Worm (Caenorhabditis elegans) whole organism, midembryonic: Measurements from ENCODE around the gene K08H10.6.
A peak's percentile ranks its signal among the peaks of the same experiment; 100 is the strongest.

ENCODE experiments used
- T22C8.4 ChIP-seq: fragments of 200-800 bp; sonication (Bioruptor generic); IDR thresholded peaks from 2 replicates; pipeline ENCODE4 v1.3.6; 2022; ENCODE audit warnings: missing genetic modification characterization, missing compliant biosample characterization
- cog-1 ChIP-seq: sonication (generic microtip); optimal IDR thresholded peaks from 2 replicates; lab custom pipeline; 2016; ENCODE audit warnings: missing genetic modification characterization, missing compliant biosample characterization
- flt-1 ChIP-seq: fragments of 200-800 bp; sonication (Bioruptor generic); IDR thresholded peaks from 2 replicates; pipeline ENCODE4 v1.3.6; 2022; ENCODE audit warnings: missing genetic modification characterization, missing compliant biosample characterization
- klf-2 ChIP-seq: fragments of 200-800 bp; sonication (Bioruptor generic); conservative IDR thresholded peaks from 2 replicates; pipeline ENCODE4 v1.3.6; 2022; ENCODE audit warnings: missing genetic modification reagents, missing genetic modification characterization, missing compliant biosample characterization
- med-1 ChIP-seq: sonication (generic microtip); optimal IDR thresholded peaks from 2 replicates; lab custom pipeline; 2017; ENCODE audit warnings: missing genetic modification characterization, mild to moderate bottlenecking, missing compliant biosample characterization, antibody characterized with exemption, missing genetic modification reagents; ENCODE audit not compliant: insufficient read depth
- ref-1 ChIP-seq: fragments of 200-800 bp; sonication (Bioruptor generic); conservative IDR thresholded peaks from 2 replicates; pipeline ENCODE4 v1.3.6; 2022; ENCODE audit warnings: missing genetic modification reagents, missing genetic modification characterization, missing compliant biosample characterization
- tab-1 ChIP-seq: fragments of 200-800 bp; sonication (Bioruptor generic); IDR thresholded peaks from 2 replicates; pipeline ENCODE4 v1.3.6; 2022; ENCODE audit warnings: missing genetic modification characterization, missing compliant biosample characterization
- ztf-23 ChIP-seq: fragments of 200-800 bp; sonication (Bioruptor generic); IDR thresholded peaks from 2 replicates; pipeline ENCODE4 v1.3.6; 2022; ENCODE audit warnings: missing genetic modification reagents, missing genetic modification characterization, missing compliant biosample characterization
- ztf-29 ChIP-seq: fragments of 200-800 bp; sonication (Bioruptor generic); IDR thresholded peaks from 2 replicates; pipeline ENCODE4 v1.3.6; 2022; ENCODE audit warnings: missing genetic modification reagents, missing genetic modification characterization, missing compliant biosample characterization

K08H10.6 gene

DNA sequence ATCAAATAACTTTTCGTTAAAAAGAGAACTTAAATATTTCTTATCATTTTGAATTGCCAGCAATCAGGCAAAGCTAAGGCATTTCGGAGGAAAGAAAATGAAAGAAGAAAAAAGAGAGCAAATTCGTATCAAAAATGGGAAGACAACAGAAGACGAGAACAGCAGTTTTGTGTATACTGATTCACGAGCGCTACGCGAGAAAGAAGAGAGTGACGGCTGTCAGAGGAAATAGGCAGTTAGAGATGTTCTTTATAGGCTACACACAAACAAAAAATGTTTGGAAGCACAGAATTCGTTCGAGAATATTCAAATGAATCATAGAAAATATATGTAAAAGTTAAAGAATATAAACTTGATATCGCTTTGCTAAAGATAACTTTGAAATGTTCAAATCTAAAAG, 10.9 kb downstream of the K08H10.6 start:
- TF ChIP-seq flt-1 (GFP tag; lab: Robert Waterston, UW) (no peak), med-1 (GFP tag; lab: Kevin White, UChicago) (no peak), tab-1 (GFP tag; lab: Robert Waterston, UW) (no peak), cog-1 (tag; lab: Kevin White, UChicago) (no peak), klf-2 (GFP tag; lab: Robert Waterston, UW) (no peak), ztf-29 (GFP tag; lab: Robert Waterston, UW) (no peak), ztf-23 (GFP tag; lab: Robert Waterston, UW) (no peak), ref-1 (no peak), T22C8.4 (GFP tag; lab: Robert Waterston, UW) (no peak)

DNA sequence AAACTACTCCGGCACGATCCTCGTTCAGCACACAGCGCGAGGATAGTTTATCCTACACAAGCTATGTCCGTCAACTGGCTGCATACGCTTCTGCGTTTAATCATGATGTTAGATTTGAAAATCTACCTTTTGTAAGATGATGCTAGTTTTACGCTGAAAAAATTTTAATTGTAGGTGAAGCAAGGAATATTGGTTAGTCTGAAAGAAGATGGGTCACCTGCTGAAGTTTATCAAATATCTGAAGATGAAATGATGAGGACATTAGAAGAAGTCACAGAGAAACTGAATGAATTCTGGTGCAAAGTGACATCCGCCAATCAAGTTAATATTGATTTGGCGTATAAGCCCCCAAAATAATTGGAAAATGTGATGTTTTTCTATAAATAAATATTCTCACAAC, 12.2 kb downstream of the K08H10.6 start:
- TF ChIP-seq klf-2 (GFP tag; lab: Robert Waterston, UW) (no peak), tab-1 (GFP tag; lab: Robert Waterston, UW) (no peak), cog-1 (tag; lab: Kevin White, UChicago) (no peak), ztf-29 (GFP tag; lab: Robert Waterston, UW) (no peak), ztf-23 (GFP tag; lab: Robert Waterston, UW) (no peak), med-1 (GFP tag; lab: Kevin White, UChicago) (no peak), ref-1 (no peak), T22C8.4 (GFP tag; lab: Robert Waterston, UW) (no peak), flt-1 (GFP tag; lab: Robert Waterston, UW) (no peak)

DNA sequence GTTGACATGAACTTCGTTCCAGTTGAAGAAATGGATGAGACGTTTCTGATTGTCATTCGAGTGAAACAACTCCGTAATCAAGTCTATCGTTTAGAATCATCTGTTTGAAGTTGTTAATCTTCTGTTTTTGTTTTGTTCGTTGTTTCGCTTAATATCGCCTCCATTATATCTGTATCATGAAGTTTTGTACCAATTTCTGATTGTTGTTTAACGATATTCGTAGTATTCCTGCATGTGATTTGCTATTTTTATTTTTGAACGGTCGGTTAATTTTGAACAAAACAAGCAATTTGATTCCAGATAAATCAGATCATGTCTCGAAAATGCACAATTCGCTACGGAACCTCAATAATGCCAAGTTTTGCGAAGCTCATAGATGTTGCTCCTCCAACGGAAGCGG, 13.1 kb downstream of the K08H10.6 start, which contains the start of gene C27H6.9:
C27H6.9 (plus strand) TSS at position 301 of the 400 bp plus-strand sequence.
- TF ChIP-seq cog-1 (tag; lab: Kevin White, UChicago) (no peak), T22C8.4 (GFP tag; lab: Robert Waterston, UW) (no peak), tab-1 (GFP tag; lab: Robert Waterston, UW) (no peak), ztf-29 (GFP tag; lab: Robert Waterston, UW) (no peak), flt-1 (GFP tag; lab: Robert Waterston, UW) (no peak), ztf-23 (GFP tag; lab: Robert Waterston, UW) (no peak), med-1 (GFP tag; lab: Kevin White, UChicago) (no peak), ref-1 (no peak), klf-2 (GFP tag; lab: Robert Waterston, UW) (no peak)

DNA sequence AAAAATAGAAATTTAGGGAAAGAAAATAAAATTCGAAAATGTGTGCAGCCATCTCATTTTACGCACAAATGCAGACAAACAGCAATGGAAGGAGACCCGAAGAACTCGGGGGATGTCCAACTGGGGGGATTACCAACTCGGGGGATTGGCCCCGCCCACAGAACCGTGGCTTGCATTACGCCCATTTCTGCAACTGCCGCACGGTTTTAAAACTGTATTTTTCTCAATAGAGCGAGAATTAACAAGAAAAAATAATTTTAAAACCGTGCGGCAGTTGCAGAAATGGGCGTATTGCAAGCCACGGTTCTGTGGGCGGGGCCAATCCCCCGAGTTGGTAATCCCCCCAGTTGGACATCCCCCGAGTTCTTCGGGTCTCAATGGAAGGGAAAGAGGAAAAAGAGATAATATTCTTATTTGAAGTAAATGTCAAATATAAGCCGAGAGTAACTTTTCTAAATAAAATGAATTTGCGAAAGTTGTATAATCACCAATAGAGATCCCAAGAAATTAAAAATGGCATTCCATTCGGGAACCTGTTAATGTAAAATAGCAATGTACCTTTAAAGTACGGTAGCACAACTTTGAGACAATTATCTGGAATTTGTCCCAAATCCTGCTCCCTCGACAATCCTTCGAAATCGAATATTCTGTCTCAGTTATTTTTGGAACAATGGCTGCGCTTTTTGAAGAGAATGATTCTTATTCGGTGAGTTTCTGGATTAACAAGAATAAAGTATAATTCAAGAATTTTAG, 14.8 kb downstream of the K08H10.6 start, which contains the start of the genes ruvb-1 and tofu-1:
ruvb-1 (minus strand) TSS at position 72 of the 753 bp plus-strand sequence.
tofu-1 (plus strand) TSS at position 417 of the 753 bp plus-strand sequence.
- TF ChIP-seq flt-1 (GFP tag; lab: Robert Waterston, UW) (peak; percentile 76), klf-2 (GFP tag; lab: Robert Waterston, UW) (0 out of 2 replicates have a peak, but pooled peaks have one; percentile 23), ztf-23 (GFP tag; lab: Robert Waterston, UW) (peak; percentile 68; the same call in 1 of the 2 replicates), ref-1 (peak; percentile 55; the same call in 1 of the 2 replicates)

DNA sequence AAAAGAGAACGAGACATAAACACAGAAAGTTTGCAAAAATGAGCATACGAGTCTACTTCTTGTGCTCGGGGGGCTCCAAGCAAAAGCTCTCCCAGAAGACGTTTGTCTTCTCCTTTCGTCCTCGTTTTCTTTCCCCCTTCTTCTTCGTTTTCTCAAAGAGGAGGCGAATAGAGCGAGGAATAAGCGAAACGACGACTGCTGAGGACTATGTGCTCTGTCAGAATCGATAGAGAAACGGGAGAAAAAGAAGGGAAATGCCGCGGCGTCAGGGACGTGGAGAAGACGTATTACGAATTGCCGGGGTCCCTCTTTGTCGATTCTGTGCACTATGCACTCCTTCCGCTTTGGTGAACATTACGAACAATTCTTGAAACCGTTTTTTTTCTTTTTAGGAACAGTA, 17.3 kb downstream of the K08H10.6 start:
- TF ChIP-seq tab-1 (GFP tag; lab: Robert Waterston, UW) (no peak), cog-1 (tag; lab: Kevin White, UChicago) (no peak), ref-1 (no peak), T22C8.4 (GFP tag; lab: Robert Waterston, UW) (no peak), ztf-29 (GFP tag; lab: Robert Waterston, UW) (no peak)

DNA sequence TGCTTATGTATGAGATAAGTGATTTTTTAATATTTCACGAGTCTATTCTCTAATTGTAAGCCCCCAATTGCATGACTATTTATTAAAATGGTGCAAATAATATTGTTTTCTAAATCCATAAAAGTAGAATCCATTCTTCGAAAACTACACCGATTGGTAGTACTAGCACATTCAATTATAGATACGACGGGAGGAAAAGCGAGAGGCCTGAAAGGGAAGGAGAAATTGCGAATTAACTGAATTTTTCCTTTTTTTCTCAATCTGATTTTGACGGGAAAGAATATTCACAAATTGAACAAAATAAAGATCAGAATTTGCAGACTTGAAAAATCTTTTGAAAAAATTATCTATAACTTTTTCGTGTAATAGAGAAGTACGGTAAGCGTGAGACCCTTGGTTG, 18.5 kb downstream of the K08H10.6 start:
- TF ChIP-seq flt-1 (GFP tag; lab: Robert Waterston, UW), result no peak

DNA sequence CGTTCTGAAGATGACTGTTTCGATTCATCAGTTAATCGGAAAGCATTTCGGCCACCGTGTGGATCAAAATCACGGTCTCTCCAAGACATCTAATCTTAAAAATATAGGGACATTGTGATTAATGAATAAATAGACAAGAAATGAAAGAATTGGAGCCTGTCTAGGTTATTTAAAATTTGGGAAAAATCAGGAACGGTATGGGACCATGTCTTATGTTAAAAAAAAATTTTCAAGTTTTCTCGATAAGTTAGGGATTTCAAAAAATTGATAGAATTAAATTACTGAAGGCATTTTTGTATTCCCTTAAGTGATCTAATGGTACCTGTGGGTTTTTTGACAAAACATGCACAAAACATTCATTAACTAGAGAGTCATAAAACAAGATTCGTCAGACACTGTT, 19.6 kb downstream of the K08H10.6 start, which contains the start of gene unc-41:
unc-41 (minus strand) TSS at position 101 of the 400 bp plus-strand sequence.
- TF ChIP-seq med-1 (GFP tag; lab: Kevin White, UChicago), result no peak
- no peak for TF ChIP-seq ztf-29 (GFP tag; lab: Robert Waterston, UW)
- no peak for TF ChIP-seq T22C8.4 (GFP tag; lab: Robert Waterston, UW)
- no peak for TF ChIP-seq ztf-23 (GFP tag; lab: Robert Waterston, UW)
- no peak for TF ChIP-seq ref-1
- no peak for TF ChIP-seq cog-1 (tag; lab: Kevin White, UChicago)
- no peak for TF ChIP-seq flt-1 (GFP tag; lab: Robert Waterston, UW)
- TF ChIP-seq klf-2 (GFP tag; lab: Robert Waterston, UW), result no peak
- TF ChIP-seq tab-1 (GFP tag; lab: Robert Waterston, UW), result no peak

DNA sequence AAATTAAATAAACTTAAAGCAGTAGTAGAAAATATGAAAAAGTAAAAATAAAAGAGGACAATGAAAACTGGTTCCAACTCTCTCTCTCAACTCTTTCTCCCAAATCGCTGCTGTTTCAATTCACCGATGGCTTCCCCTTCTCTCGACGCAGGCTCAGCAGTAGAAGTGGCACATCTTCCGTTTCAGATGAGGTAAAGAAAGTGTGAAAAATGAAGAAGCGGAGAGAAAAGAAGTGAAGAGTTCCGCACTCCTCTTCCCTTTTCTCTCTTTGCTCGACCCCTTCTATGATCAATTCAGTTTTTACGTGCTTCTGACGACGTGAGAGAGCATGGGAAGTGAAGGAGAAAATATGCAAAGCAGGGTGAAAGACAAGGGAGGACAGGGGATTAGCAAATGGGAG, 21.4 kb downstream of the K08H10.6 start:
- TF ChIP-seq tab-1 (GFP tag; lab: Robert Waterston, UW) (no peak), cog-1 (tag; lab: Kevin White, UChicago) (no peak)

DNA sequence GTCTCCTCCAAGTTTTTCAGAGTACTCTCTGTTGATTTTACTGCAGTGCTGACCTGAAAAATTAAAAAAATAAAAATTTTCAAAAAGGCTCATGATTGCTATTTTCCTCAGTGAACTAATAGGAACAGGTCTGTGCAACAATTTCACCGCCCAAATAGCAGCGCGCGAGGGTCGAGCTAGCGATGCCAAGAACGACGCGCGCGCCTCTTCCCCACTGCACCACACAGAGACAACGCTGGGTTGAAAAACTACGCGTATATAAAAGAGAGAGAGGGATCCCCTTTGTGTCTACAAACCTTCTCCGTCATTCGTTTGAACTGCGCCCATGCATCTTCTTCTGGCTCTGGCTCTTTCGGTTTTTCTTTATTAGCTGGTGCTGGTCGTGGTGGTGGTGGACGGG, 25.6 kb downstream of the K08H10.6 start:
- TF ChIP-seq med-1 (GFP tag; lab: Kevin White, UChicago) (peak; percentile 70), ztf-29 (GFP tag; lab: Robert Waterston, UW) (peak; percentile 88), flt-1 (GFP tag; lab: Robert Waterston, UW) (peak; percentile 97), tab-1 (GFP tag; lab: Robert Waterston, UW) (peak; percentile 96), ztf-23 (GFP tag; lab: Robert Waterston, UW) (peak; percentile 97), klf-2 (GFP tag; lab: Robert Waterston, UW) (peak; percentile 95), ref-1 (peak; percentile 87), T22C8.4 (GFP tag; lab: Robert Waterston, UW) (peak; percentile 92), cog-1 (tag; lab: Kevin White, UChicago) (peak; percentile 85)
